Worm (Caenorhabditis elegans) whole organism, L2 larva: ENCODE data around the gene F46G11.6.

Source experiments
- C34F6.9 ChIP-seq: fragments of 150-350 bp; optimal IDR thresholded peaks from 2 replicates; lab custom pipeline; 2014; ENCODE audit warnings: missing biosample characterization, missing genetic modification characterization
- F13H6.1 ChIP-seq: sonication (generic microtip); optimal IDR thresholded peaks from 2 replicates; lab custom pipeline; 2016; ENCODE audit warnings: missing genetic modification characterization, missing compliant biosample characterization
- Y55F3AM.14 ChIP-seq: fragments of 200-800 bp; sonication (Bioruptor generic); optimal IDR thresholded peaks from 2 replicates; lab custom pipeline; 2018; ENCODE audit warnings: mild to moderate bottlenecking, missing genetic modification characterization, missing compliant biosample characterization
- ZK546.5 ChIP-seq: sonication (generic microtip); optimal IDR thresholded peaks from 2 replicates; lab custom pipeline; 2017; ENCODE audit warnings: missing biosample characterization, missing genetic modification characterization
- aly-2 ChIP-seq: fragments of 150-350 bp; optimal IDR thresholded peaks from 2 replicates; lab custom pipeline; 2014; ENCODE audit warnings: missing biosample characterization, missing genetic modification characterization
- ama-1 ChIP-seq: fragments of 150-350 bp; optimal IDR thresholded peaks from 2 replicates; lab custom pipeline; 2018; ENCODE audit warnings: inconsistent platforms
- blmp-1 ChIP-seq: sonication (generic microtip); optimal IDR thresholded peaks from 2 replicates; lab custom pipeline; 2017; ENCODE audit warnings: missing genetic modification characterization, mild to moderate bottlenecking, missing compliant biosample characterization, antibody characterized with exemption, moderate library complexity; ENCODE audit not compliant: insufficient read depth
- ceh-82 ChIP-seq: fragments of 150-350 bp; optimal IDR thresholded peaks from 2 replicates; lab custom pipeline; 2014; ENCODE audit warnings: missing biosample characterization, missing genetic modification characterization
- crh-2 ChIP-seq: sonication (generic microtip); optimal IDR thresholded peaks from 2 replicates; lab custom pipeline; 2017; ENCODE audit warnings: missing biosample characterization, missing genetic modification characterization
- dmd-4 ChIP-seq: sonication (generic microtip); optimal IDR thresholded peaks from 2 replicates; lab custom pipeline; 2017; ENCODE audit warnings: missing biosample characterization, missing genetic modification characterization
- elt-1 ChIP-seq: fragments of 150-350 bp; optimal IDR thresholded peaks from 2 replicates; lab custom pipeline; 2014; ENCODE audit warnings: missing biosample characterization, missing genetic modification characterization
- elt-3 ChIP-seq: sonication (generic microtip); optimal IDR thresholded peaks from 2 replicates; lab custom pipeline; 2017; ENCODE audit warnings: missing biosample characterization, missing genetic modification characterization
- fos-1 ChIP-seq: fragments of 150-350 bp; optimal IDR thresholded peaks from 2 replicates; lab custom pipeline; 2014; ENCODE audit warnings: missing biosample characterization, missing genetic modification characterization
- gmeb-1 ChIP-seq: fragments of 150-350 bp; optimal IDR thresholded peaks from 2 replicates; lab custom pipeline; 2014; ENCODE audit warnings: missing biosample characterization, missing genetic modification characterization
- lin-13 ChIP-seq: fragments of 150-350 bp; optimal IDR thresholded peaks from 2 replicates; lab custom pipeline; 2014; ENCODE audit warnings: missing biosample characterization, missing genetic modification reagents, missing genetic modification characterization
- lin-39 ChIP-seq: fragments of 150-350 bp; optimal IDR thresholded peaks from 2 replicates; lab custom pipeline; 2014; ENCODE audit warnings: missing biosample characterization, missing genetic modification reagents, missing genetic modification characterization
- lsy-2 ChIP-seq, 2 experiments: fragments of 150-350 bp in 1 of 2; sonication (generic microtip) in 1 of 2; optimal IDR thresholded peaks; 2 replicates each; lab custom pipeline; 2014 to 2017; ENCODE audit warnings: missing biosample characterization in 2 of 2, missing genetic modification characterization in 2 of 2
- mab-5 ChIP-seq: fragments of 150-350 bp; optimal IDR thresholded peaks from 2 replicates; lab custom pipeline; 2014; ENCODE audit warnings: missing biosample characterization, missing genetic modification characterization
- mbf-1 ChIP-seq: sonication (generic microtip); optimal IDR thresholded peaks from 2 replicates; lab custom pipeline; 2017; ENCODE audit warnings: missing biosample characterization, missing genetic modification characterization
- mdl-1 ChIP-seq, 2 experiments: fragments of 150-350 bp in 1 of 2; sonication (generic microtip) in 1 of 2; optimal IDR thresholded peaks; 2 replicates each; lab custom pipeline; 2017; ENCODE audit warnings: missing biosample characterization in 2 of 2, missing genetic modification characterization in 2 of 2
- nhr-10 ChIP-seq: sonication (generic microtip); optimal IDR thresholded peaks from 2 replicates; lab custom pipeline; 2017; ENCODE audit warnings: missing biosample characterization, missing genetic modification characterization
- nhr-11 ChIP-seq: fragments of 150-350 bp; optimal IDR thresholded peaks from 2 replicates; lab custom pipeline; 2014; ENCODE audit warnings: missing biosample characterization, missing genetic modification characterization
- nhr-12 ChIP-seq: fragments of 150-350 bp; optimal IDR thresholded peaks from 2 replicates; lab custom pipeline; 2014; ENCODE audit warnings: missing biosample characterization, missing genetic modification characterization
- nhr-129 ChIP-seq: fragments of 150-350 bp; optimal IDR thresholded peaks from 2 replicates; lab custom pipeline; 2014; ENCODE audit warnings: missing biosample characterization, missing genetic modification characterization
- nhr-21 ChIP-seq: fragments of 150-350 bp; optimal IDR thresholded peaks from 2 replicates; lab custom pipeline; 2014; ENCODE audit warnings: missing biosample characterization, missing genetic modification characterization
- nhr-23 ChIP-seq: fragments of 150-350 bp; optimal IDR thresholded peaks from 2 replicates; lab custom pipeline; 2014; ENCODE audit warnings: missing biosample characterization, missing genetic modification reagents, missing genetic modification characterization
- nhr-237 ChIP-seq: fragments of 150-350 bp; optimal IDR thresholded peaks from 2 replicates; lab custom pipeline; 2014; ENCODE audit warnings: missing biosample characterization, missing genetic modification characterization
- nhr-25 ChIP-seq: fragments of 150-350 bp; sonication (generic microtip); optimal IDR thresholded peaks from 3 replicates; lab custom pipeline; 2014; ENCODE audit warnings: missing biosample characterization, missing genetic modification characterization
- nhr-6 ChIP-seq: fragments of 150-350 bp; optimal IDR thresholded peaks from 2 replicates; lab custom pipeline; 2014; ENCODE audit warnings: missing biosample characterization, missing genetic modification characterization
- nhr-77 ChIP-seq: fragments of 150-350 bp; optimal IDR thresholded peaks from 2 replicates; lab custom pipeline; 2014; ENCODE audit warnings: missing biosample characterization, missing genetic modification characterization
- sem-4 ChIP-seq: fragments of 150-350 bp; optimal IDR thresholded peaks from 2 replicates; lab custom pipeline; 2014; ENCODE audit warnings: missing biosample characterization, missing genetic modification reagents, missing genetic modification characterization
- sma-3 ChIP-seq: sonication (generic microtip); optimal IDR thresholded peaks from 2 replicates; lab custom pipeline; 2016; ENCODE audit warnings: missing genetic modification reagents, missing genetic modification characterization, missing compliant biosample characterization
- sma-9 ChIP-seq, 2 experiments: fragments of 150-350 bp in 1 of 2; sonication (generic microtip) in 1 of 2; optimal IDR thresholded peaks; 2 replicates each; lab custom pipeline; 2014 to 2016; ENCODE audit warnings: missing genetic modification characterization in 2 of 2, mild to moderate bottlenecking in 1 of 2, missing biosample characterization in 1 of 2, missing compliant biosample characterization in 1 of 2, missing genetic modification reagents in 1 of 2, moderate library complexity in 1 of 2
- snpc-4 ChIP-seq: fragments of 150-350 bp; optimal IDR thresholded peaks from 2 replicates; lab custom pipeline; 2014; ENCODE audit warnings: missing biosample characterization, missing genetic modification characterization
- unc-39 ChIP-seq: fragments of 150-350 bp; optimal IDR thresholded peaks from 2 replicates; lab custom pipeline; 2014; ENCODE audit warnings: missing biosample characterization, missing genetic modification characterization
- unc-55 ChIP-seq: fragments of 150-350 bp; sonication (generic microtip); optimal IDR thresholded peaks from 3 replicates; lab custom pipeline; 2014; ENCODE audit warnings: missing biosample characterization, missing genetic modification reagents, missing genetic modification characterization
- unc-62 ChIP-seq: fragments of 150-350 bp; optimal IDR thresholded peaks from 2 replicates; lab custom pipeline; 2014; ENCODE audit warnings: missing biosample characterization, missing genetic modification reagents, missing genetic modification characterization
- zag-1 ChIP-seq: fragments of 150-350 bp; optimal IDR thresholded peaks from 2 replicates; lab custom pipeline; 2014; ENCODE audit warnings: missing biosample characterization, missing genetic modification characterization
- ztf-11 ChIP-seq: sonication (generic microtip); optimal IDR thresholded peaks from 2 replicates; lab custom pipeline; 2017; ENCODE audit warnings: missing biosample characterization, missing genetic modification characterization
- ztf-4 ChIP-seq: fragments of 150-350 bp; optimal IDR thresholded peaks from 2 replicates; lab custom pipeline; 2014; ENCODE audit warnings: missing biosample characterization, missing genetic modification characterization

The F46G11.6 gene

ce11 chrX:5811997-5812562, 25.8 kb downstream of the F46G11.6 start (continued):
- peak; percentile 83 for TF ChIP-seq nhr-21 (tag; lab: Kevin White, UChicago)
- no peak for TF ChIP-seq ztf-11 (tag; lab: Kevin White, UChicago)
- no peak for TF ChIP-seq nhr-6 (tag; lab: Kevin White, UChicago)
- peak; percentile 3 for TF ChIP-seq lin-13 (GFP tag; lab: Kevin White, UChicago)
- TF ChIP-seq gmeb-1 (tag; lab: Kevin White, UChicago): no peak
- TF ChIP-seq mdl-1 (tag; optimal IDR thresholded peaks at IDR 0.05; lab: Kevin White, UChicago): peak; percentile 68 to 81
- peak; percentile 46 for TF ChIP-seq nhr-129 (tag; lab: Kevin White, UChicago)
- no peak for TF ChIP-seq nhr-23 (tag; lab: Kevin White, UChicago)

- no peak for TF ChIP-seq elt-3 (tag; lab: Kevin White, UChicago)
- no peak for TF ChIP-seq nhr-10 (tag; lab: Kevin White, UChicago)
- peak; percentile 2 for TF ChIP-seq gmeb-1 (tag; lab: Kevin White, UChicago)
- TF ChIP-seq crh-2: peak; percentile 23
- no peak for TF ChIP-seq nhr-11
- no peak for TF ChIP-seq ceh-82 (tag; lab: Kevin White, UChicago)
- no peak for TF ChIP-seq nhr-25 (tag; lab: Kevin White, UChicago)
- no peak for TF ChIP-seq nhr-77 (tag; lab: Kevin White, UChicago)
- TF ChIP-seq elt-1 (tag; lab: Kevin White, UChicago): no peak
- TF ChIP-seq sma-3 (GFP tag; lab: Kevin White, UChicago): no peak
- TF ChIP-seq F13H6.1 (tag; lab: Kevin White, UChicago): peak; percentile 37
- TF ChIP-seq fos-1 (tag; lab: Kevin White, UChicago): peak; percentile 54
- no peak for TF ChIP-seq unc-55 (GFP tag; lab: Kevin White, UChicago)
Measured at ce11 chrX:5813030-5813429, 26.7 kb downstream of the F46G11.6 start.

- TF ChIP-seq lsy-2 (tag; optimal IDR thresholded peaks at IDR 0.05; lab: Kevin White, UChicago) (no peak), blmp-1 (tag; lab: Kevin White, UChicago) (peak; percentile 24), nhr-25 (tag; lab: Kevin White, UChicago) (peak; percentile 17)
- TF ChIP-seq, all 48 proteins: peak for 2
Measured at ce11 chrX:5814342-5814741, 28.0 kb downstream of the F46G11.6 start.

DNA sequence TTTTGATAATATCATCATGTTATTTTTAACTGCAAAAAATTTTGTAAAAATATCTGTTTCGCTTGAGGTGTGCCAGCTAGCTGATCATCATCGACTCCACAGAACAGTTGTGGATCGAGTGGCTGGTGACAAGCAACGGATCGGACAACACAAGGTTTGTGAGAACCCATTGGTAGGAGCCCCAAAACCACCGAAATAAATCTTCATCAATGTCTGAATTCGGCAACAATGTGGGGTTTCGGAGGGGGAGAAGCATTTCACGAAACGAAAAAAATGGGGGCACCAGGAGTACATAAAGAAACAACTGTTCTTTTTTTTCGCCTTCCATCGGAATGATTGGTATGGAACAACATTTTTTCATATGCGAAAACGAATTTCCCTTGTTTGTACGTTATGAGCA, 29.1 kb downstream of the F46G11.6 start:
- TF ChIP-seq dmd-4: no peak
- TF ChIP-seq fos-1 (tag; lab: Kevin White, UChicago): no peak
- TF ChIP-seq nhr-237 (tag; lab: Kevin White, UChicago): no peak
- TF ChIP-seq elt-3 (tag; lab: Kevin White, UChicago): no peak
- TF ChIP-seq unc-39 (tag; lab: Kevin White, UChicago): no peak
- TF ChIP-seq sma-9 (GFP tag; optimal IDR thresholded peaks at IDR 0.05; lab: Kevin White, UChicago): peak; percentile 0
- no peak for TF ChIP-seq sma-9 (tag; optimal IDR thresholded peaks at IDR 0.05; lab: Kevin White, UChicago)
- peak; percentile 75 for TF ChIP-seq F13H6.1 (tag; lab: Kevin White, UChicago)
- TF ChIP-seq snpc-4: no peak
- no peak for TF ChIP-seq mbf-1 (tag; lab: Kevin White, UChicago)
- no peak for TF ChIP-seq nhr-11
- TF ChIP-seq elt-1 (tag; lab: Kevin White, UChicago): no peak
- no peak for TF ChIP-seq lin-39 (tag; lab: Kevin White, UChicago)
- TF ChIP-seq lsy-2 (tag; optimal IDR thresholded peaks at IDR 0.05; lab: Kevin White, UChicago): peak in 1 of 2 experiments; percentile 7
- TF ChIP-seq aly-2 (tag; lab: Kevin White, UChicago): no peak
- peak; percentile 46 for TF ChIP-seq sem-4
- peak; percentile 87 for TF ChIP-seq mab-5 (tag; lab: Kevin White, UChicago)
- TF ChIP-seq crh-2: no peak
- TF ChIP-seq ZK546.5 (tag; lab: Kevin White, UChicago): no peak
- TF ChIP-seq gmeb-1 (tag; lab: Kevin White, UChicago): no peak

DNA sequence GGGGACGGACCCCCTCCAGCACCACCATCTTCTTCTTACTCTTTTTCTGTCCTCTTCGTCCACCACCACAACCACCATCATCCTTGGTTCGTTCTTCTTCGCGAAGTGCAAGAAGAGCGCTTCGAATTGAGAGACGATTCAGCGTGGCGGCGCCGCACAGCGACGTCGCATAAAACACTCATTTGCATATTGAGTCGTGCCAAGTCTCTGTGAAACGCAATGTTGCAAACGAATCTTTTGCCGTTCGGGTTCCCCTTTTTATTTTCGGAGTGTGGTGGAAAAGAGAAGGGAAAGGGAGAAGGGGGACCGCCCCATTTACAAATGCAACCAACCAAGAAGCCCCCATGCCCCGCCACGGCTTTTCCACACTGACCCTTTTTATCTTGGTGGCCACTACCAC, 30.1 kb downstream of the F46G11.6 start:
- TF ChIP-seq zag-1 (peak; percentile 56), C34F6.9 (tag; lab: Kevin White, UChicago) (peak; percentile 23), ZK546.5 (tag; lab: Kevin White, UChicago) (no peak), nhr-11 (no peak), crh-2 (peak; percentile 17), blmp-1 (tag; lab: Kevin White, UChicago) (no peak), unc-62 (no peak), unc-55 (GFP tag; lab: Kevin White, UChicago) (peak; percentile 69), lin-39 (tag; lab: Kevin White, UChicago) (peak; percentile 49), F13H6.1 (tag; lab: Kevin White, UChicago) (peak; percentile 73), sem-4 (peak; percentile 43), nhr-12 (tag; lab: Kevin White, UChicago) (no peak), lsy-2 (tag; optimal IDR thresholded peaks at IDR 0.05; lab: Kevin White, UChicago) (peak in 1 of 2 experiments; percentile 3), mdl-1 (tag; optimal IDR thresholded peaks at IDR 0.05; lab: Kevin White, UChicago) (no peak), Y55F3AM.14 (GFP tag; lab: Kevin White, UChicago) (peak; percentile 32), elt-1 (tag; lab: Kevin White, UChicago) (no peak), mab-5 (tag; lab: Kevin White, UChicago) (peak; percentile 64), ztf-4 (tag; lab: Kevin White, UChicago) (no peak), ama-1 (lab: Kevin White, UChicago) (no peak), nhr-25 (tag; lab: Kevin White, UChicago) (no peak), mbf-1 (tag; lab: Kevin White, UChicago) (no peak), sma-3 (GFP tag; lab: Kevin White, UChicago) (no peak), nhr-237 (tag; lab: Kevin White, UChicago) (no peak), nhr-129 (tag; lab: Kevin White, UChicago) (no peak), nhr-77 (tag; lab: Kevin White, UChicago) (no peak), nhr-6 (tag; lab: Kevin White, UChicago) (no peak)
